Fruit fly (Drosophila melanogaster) whole organism, larva: ENCODE data around the gene GILT1.

Source experiments
- noc ChIP-seq: fragments of 200-800 bp; sonication (Bioruptor generic); optimal IDR thresholded peaks from 3 replicates; lab custom pipeline; 2019; ENCODE audit warnings: missing biosample characterization, mild to moderate bottlenecking, missing genetic modification characterization, moderate library complexity

GILT1 gene

DNA sequence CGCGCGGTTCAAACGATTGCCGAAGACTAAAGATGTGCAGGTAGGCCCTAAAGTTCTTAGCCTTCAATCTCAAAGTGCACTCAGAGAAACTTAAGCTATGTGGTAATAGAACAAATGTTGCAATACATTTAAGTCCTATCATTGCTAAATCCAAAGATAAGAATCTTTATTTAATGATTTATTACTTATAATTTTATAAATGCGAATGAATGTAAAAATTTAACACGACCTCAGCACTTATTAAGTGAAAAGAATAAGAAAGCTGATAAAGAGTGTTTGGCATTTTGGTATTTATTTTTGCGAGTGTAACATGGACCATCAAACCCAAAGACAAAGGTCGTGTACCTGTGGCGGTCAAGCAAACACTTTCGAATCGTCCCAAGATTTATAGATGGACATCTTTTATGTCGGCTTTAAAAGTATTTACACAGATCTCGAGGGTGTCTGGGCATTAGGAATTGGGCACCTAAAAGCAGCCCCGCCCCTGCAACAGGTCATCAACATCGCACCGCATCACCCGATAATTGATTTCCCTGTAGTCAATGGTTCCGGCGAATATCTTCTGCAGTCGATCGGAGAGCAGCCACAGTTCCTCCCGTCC is 3.3 kb upstream of the GILT1 start, which contains the start of gene yellow-e3:
yellow-e3 (minus strand) TSS at position 30 of the 601 bp plus-strand sequence.
- TF ChIP-seq noc, result no peak

DNA sequence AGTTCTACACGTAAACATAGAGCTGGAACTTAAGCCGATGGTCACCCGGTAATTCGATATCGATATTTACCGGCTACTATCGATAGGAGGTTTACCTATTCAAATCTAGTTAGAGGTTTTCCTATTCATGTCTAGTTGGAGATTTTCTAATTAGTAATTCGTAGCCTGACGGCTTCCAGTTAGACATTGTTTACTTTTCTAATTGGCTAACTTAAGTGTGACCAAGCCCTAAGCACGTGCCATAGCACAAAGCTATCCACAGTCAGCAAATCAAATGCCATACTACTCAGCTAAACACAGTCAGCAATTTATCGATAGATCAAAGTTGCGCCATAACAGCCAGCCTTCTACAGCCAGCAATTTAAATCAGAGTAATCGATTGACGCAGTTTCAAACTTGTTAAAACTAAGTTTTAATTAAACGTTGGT is 1.4 kb upstream of the GILT1 start, which contains the start of gene Dpm3:
Dpm3 (minus strand) TSS at position 20 of the 428 bp plus-strand sequence.
- no peak for TF ChIP-seq noc

dm6 chr3R:13400902-13401721 is 550 bp downstream of the GILT1 start:
- TF ChIP-seq noc, result peak; percentile 94

DNA sequence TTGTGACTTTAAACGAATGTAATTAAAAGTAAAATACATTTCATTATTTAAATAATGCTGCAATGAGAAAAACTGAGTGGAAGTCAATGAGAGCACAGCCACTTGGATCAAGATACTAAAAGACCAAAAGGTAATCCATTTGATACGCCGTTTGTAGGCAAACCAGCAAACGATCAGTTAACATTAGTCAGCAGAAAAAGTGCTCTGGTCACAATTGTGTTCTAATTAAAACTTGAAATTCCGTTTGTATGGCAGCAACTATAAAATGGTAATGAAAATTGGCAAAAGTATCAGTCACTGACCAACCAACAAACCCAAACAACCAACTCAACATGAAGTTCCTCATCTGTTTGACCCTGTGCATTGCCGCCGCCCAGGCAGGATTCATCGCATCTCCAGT is 4.1 kb downstream of the GILT1 start, which contains the start of gene CG14377:
CG14377 (plus strand) TSS at position 301 of the 400 bp plus-strand sequence.
- TF ChIP-seq noc, result no peak

DNA sequence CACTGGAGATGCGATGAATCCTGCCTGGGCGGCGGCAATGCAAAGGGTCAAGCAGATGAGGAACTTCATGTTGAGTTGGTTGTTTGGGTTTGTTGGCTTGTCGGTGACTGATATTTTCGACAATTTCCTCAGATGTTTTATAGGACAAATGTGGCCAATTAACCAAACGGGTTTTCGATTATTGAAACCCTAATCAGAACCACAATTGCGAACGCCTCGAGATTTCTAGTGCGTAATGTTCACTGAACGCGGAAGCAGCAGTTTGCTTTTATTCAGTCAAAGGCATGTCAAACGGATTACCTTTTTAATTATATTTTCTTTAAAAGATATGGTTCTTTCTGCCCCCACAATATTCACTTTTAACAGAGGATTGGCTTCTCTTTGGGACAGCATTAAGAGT is 4.6 kb downstream of the GILT1 start, which contains the start of gene CG14374:
CG14374 (minus strand) TSS at position 101 of the 400 bp plus-strand sequence.
- no peak for TF ChIP-seq noc

dm6 chr3R:13395133-13395532 is 6.5 kb downstream of the GILT1 start, which contains the start of gene CCHa2:
Gene CCHa2, minus strand, starts transcription at chr3R:13395197.
- no peak for TF ChIP-seq noc

- no peak for TF ChIP-seq noc
These were observed 8.7 kb downstream of the GILT1 start for dm6 chr3R:13393009-13393408.

DNA sequence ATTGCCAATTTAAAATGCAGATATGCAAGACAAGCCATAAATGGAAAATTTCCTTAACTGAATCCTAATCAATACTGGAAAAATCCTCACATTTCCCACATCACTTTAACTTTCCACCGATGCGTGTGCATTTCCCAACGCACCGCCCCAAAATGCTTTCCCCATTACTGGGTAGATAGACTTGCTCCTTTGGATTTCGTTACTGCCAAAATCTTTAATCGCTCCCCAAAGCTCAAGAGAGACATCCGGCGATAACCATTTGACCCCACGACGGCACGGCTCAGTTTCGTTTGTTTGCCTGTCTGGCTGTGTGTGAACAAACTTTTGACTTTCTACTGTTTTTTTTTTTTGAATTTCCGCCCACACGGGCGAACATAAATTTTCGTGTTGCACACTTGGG is 11.2 kb downstream of the GILT1 start:
- TF ChIP-seq noc, result no peak

DNA sequence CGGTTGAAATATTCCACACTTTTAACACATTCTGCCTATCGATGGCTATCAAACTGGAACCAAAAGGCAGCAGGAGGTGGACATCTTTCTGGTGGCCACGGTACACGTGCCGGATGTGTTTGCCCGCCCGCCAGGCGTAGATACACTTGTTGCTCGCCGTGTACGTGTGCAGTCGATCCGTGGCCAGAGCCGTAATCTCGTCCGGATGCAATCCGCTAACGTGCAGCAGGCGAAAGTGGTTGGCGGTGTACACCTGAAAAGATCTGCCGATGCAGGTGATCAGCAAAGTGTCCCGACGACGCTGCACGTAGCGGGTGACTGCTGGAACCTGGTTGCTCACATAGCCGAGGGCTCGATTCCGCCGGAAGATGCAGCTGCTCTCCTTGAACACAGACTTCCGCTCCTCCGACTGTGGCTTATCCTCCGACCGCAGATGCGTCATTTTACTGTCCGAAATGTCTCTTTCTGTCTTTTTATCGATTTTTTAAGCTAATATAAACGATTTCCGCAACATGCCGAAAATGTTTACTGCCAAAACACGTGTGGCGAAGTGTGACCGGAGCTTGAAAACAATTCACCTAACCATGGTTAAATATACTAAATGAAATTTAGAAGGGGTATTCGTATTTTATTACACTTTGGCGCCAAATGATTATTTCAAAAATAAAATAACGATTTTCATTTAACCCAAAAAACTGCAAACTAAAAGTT is 13.3 kb downstream of the GILT1 start, which contains the start of gene CG9799:
CG9799 (minus strand) TSS at position 550 of the 711 bp plus-strand sequence.
- no peak for TF ChIP-seq noc

DNA sequence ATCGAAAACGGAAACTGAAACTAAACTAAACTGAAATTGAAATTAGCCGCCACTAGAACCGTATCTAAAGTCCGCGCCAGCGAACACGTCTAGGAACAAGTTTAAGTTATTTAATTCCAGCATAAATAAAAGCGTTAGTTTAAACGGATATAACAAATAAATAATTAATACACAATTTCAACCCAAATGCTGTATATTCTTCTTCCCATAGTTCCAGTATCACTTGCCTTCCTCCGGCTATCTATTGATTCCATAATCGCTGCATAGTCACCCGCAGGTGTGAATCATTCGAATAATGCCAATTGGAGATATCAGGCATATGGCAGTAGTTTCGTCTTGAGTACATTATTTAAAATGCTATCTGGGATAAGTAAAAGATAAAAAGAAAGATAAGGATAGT is 16.6 kb downstream of the GILT1 start:
- no peak for TF ChIP-seq noc

DNA sequence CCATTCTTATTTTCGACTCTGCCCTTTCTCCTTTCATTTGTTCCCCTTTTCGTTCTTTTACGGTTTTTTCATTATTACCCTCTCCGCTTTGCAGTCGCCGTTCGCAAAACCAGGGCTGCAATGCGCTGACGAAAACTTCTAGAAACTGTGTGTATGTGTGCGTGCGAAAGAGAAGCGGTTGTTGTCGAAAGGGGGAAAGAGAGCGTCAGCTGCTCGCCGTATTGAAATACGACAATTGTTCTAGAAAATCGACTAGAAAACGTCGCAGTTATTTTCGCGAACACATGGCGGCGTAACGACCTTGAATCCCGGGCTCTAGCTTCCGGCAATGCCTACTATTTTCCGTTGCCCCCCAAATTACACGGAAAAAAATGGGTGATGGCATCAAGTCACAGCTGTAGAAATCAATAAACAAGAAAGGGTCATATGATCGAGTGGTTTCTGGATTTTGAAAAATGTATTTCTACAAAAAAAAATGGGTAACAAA is 19.0 kb downstream of the GILT1 start:
- peak; percentile 1 for TF ChIP-seq noc

- TF ChIP-seq noc, result peak; percentile 32
These were observed 19.8 kb downstream of the GILT1 start, which contains the start of the genes mRpS21 and Droj2 for dm6 chr3R:13381744-13382435. Gene mRpS21, minus strand, starts transcription at chr3R:13381809. Gene Droj2, plus strand, starts transcription at chr3R:13382106.

DNA sequence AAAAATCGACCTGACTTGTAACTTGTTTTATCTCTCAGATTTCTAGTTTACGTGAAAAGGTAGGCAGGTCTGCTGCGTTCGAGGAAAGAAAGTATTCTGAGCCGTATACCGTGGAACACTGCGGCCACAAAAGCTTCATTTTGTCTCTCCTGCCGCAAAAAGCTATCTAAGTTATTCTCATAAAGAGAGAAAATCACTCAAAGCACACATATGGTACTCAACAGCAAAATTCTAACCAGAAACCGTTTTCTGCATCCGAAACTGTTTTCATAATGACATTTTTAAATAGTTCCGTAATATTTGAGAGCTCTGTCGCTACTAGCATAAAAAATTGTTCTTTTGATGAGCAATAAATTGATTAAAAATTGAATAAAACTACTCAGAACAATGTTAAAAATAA is 22.0 kb downstream of the GILT1 start, which contains the start of the genes CG9813 and CG8870:
CG9813 (minus strand) TSS at position 101 of the 400 bp plus-strand sequence.
CG8870 (plus strand) TSS at position 168 of the 400 bp plus-strand sequence.
- no peak for TF ChIP-seq noc

DNA sequence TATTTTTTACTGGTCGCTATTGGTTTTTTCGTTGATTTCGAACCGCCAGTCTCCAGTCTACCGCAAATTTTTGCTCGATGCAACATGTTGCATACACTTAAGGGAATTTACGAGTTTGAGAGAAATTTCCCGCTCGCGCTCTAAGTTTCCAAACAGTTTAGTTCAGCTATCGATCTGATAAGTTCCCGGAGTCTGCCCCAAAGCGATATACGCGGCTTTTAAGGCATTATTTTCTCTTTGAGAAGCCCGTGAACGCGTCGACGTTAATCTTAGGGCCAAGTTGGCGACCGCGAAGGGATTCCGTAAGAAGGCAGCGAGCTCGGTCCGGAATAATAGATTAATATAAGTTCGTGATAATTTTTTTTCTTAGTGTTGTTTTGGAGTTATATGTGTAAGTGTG is 26.7 kb downstream of the GILT1 start:
- TF ChIP-seq noc, result no peak

dm6 chr3R:13371840-13372680 is 29.6 kb downstream of the GILT1 start, which contains the start of the genes Lip3 and CG34309:
Gene Lip3, minus strand, starts transcription at chr3R:13371904.
Gene CG34309, plus strand, starts transcription at chr3R:13372630.
- peak; percentile 88 for TF ChIP-seq noc
